Worm (Caenorhabditis elegans) whole organism, L4/young adult: ENCODE measurements around the gene F37H8.5.

Experiments used
- W03F9.2 ChIP-seq: fragments of 150-350 bp; optimal IDR thresholded peaks from 2 replicates; lab custom pipeline; 2014; ENCODE audit warnings: missing biosample characterization, missing genetic modification characterization
- him-1 ChIP-seq: sonication (generic microtip); optimal IDR thresholded peaks from 2 replicates; lab custom pipeline; 2016; ENCODE audit warnings: missing genotype, missing genetic modification reagents, missing genetic modification characterization, missing compliant biosample characterization

DNA sequence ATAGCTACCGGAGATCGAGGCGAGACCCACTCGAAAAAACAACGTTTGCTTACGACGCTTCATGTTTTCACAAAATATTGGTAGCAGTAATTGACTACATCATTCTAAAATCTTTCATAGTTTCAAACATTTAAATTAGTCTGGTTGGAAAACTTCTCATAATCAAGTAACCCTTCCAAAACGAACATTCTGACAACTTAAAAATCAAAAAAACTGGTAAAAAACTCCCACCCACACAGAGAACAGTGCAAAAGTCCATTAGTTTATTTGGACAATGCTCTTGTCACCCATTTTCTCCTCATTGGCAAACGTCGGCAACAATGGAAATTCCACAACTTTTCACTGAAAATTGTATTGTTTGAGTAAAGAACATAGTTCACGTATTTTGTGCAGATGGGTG lies 10.6 kb upstream of the F37H8.5 start, which contains the start of gene F37H8.6:
- TF ChIP-seq W03F9.2 (tag; lab: Kevin White, UChicago) (no peak), him-1 (no peak)
